Worm (Caenorhabditis elegans) whole organism, late embryonic: ENCODE data around the gene C07E3.8.

Experiments
- C08G9.2 ChIP-seq: sonication (generic microtip); optimal IDR thresholded peaks from 2 replicates; lab custom pipeline; 2016; ENCODE audit warnings: mild to moderate bottlenecking, missing genetic modification characterization, moderate library complexity, missing compliant biosample characterization
- F13H6.1 ChIP-seq: sonication (generic microtip); optimal IDR thresholded peaks from 2 replicates; lab custom pipeline; 2016; ENCODE audit warnings: missing genetic modification characterization, missing compliant biosample characterization
- K02D7.2 ChIP-seq: sonication (generic microtip); optimal IDR thresholded peaks from 2 replicates; lab custom pipeline; 2017; ENCODE audit warnings: mild to moderate bottlenecking, missing genetic modification characterization, missing compliant biosample characterization
- ahr-1 ChIP-seq: sonication (generic microtip); optimal IDR thresholded peaks from 2 replicates; lab custom pipeline; 2016; ENCODE audit warnings: missing genetic modification characterization, missing compliant biosample characterization
- ama-1 ChIP-seq: fragments of 150-350 bp; optimal IDR thresholded peaks from 2 replicates; lab custom pipeline; 2014
- ceh-14 ChIP-seq: sonication (generic microtip); optimal IDR thresholded peaks from 2 replicates; lab custom pipeline; 2016; ENCODE audit warnings: missing genotype, missing genetic modification characterization, missing compliant biosample characterization
- ceh-18 ChIP-seq: sonication (generic microtip); optimal IDR thresholded peaks from 2 replicates; lab custom pipeline; 2016; ENCODE audit warnings: missing genetic modification characterization, missing compliant biosample characterization
- ceh-24 ChIP-seq: sonication (generic microtip); optimal IDR thresholded peaks from 2 replicates; lab custom pipeline; 2016; ENCODE audit warnings: mild to moderate bottlenecking, missing genetic modification characterization, missing compliant biosample characterization
- ceh-34 ChIP-seq: sonication (generic microtip); optimal IDR thresholded peaks from 2 replicates; lab custom pipeline; 2016; ENCODE audit warnings: mild to moderate bottlenecking, missing genetic modification characterization, missing compliant biosample characterization
- ceh-9 ChIP-seq: sonication (generic microtip); optimal IDR thresholded peaks from 2 replicates; lab custom pipeline; 2016; ENCODE audit warnings: mild to moderate bottlenecking, missing genetic modification characterization, inconsistent platforms, missing compliant biosample characterization
- dve-1 ChIP-seq: sonication (generic microtip); optimal IDR thresholded peaks from 2 replicates; lab custom pipeline; 2017; ENCODE audit warnings: antibody characterized with exemption, mild to moderate bottlenecking, missing genetic modification characterization, missing compliant biosample characterization
- elt-2 ChIP-seq: sonication (generic microtip); optimal IDR thresholded peaks from 2 replicates; lab custom pipeline; 2016; ENCODE audit warnings: missing genetic modification reagents, missing genetic modification characterization, missing compliant biosample characterization
- elt-4 ChIP-seq: sonication (generic microtip); optimal IDR thresholded peaks from 2 replicates; lab custom pipeline; 2016; ENCODE audit warnings: missing genetic modification characterization, missing compliant biosample characterization
- eyg-1 ChIP-seq: sonication (generic microtip); optimal IDR thresholded peaks from 2 replicates; lab custom pipeline; 2016; ENCODE audit warnings: missing genotype, missing genetic modification characterization, missing compliant biosample characterization
- fkh-6 ChIP-seq: sonication (generic microtip); optimal IDR thresholded peaks from 2 replicates; lab custom pipeline; 2016; ENCODE audit warnings: missing genetic modification characterization, missing compliant biosample characterization
- gmeb-2 ChIP-seq: sonication (generic microtip); optimal IDR thresholded peaks from 2 replicates; lab custom pipeline; 2016; ENCODE audit warnings: missing genetic modification characterization, inconsistent platforms, missing compliant biosample characterization
- hlh-30 ChIP-seq: sonication (generic microtip); optimal IDR thresholded peaks from 2 replicates; lab custom pipeline; 2017; ENCODE audit warnings: antibody characterized with exemption, missing genetic modification characterization, missing compliant biosample characterization; ENCODE audit not compliant: insufficient read depth
- hlh-6 ChIP-seq: sonication (generic microtip); optimal IDR thresholded peaks from 2 replicates; lab custom pipeline; 2016; ENCODE audit warnings: missing genotype, missing genetic modification characterization, missing compliant biosample characterization
- hlh-8 ChIP-seq: sonication (generic microtip); optimal IDR thresholded peaks from 2 replicates; lab custom pipeline; 2016; ENCODE audit warnings: missing genotype, missing genetic modification characterization, missing compliant biosample characterization
- lim-6 ChIP-seq: sonication (generic microtip); optimal IDR thresholded peaks from 2 replicates; lab custom pipeline; 2016; ENCODE audit warnings: missing genetic modification characterization, missing compliant biosample characterization
- madf-2 ChIP-seq: sonication (generic microtip); optimal IDR thresholded peaks from 2 replicates; lab custom pipeline; 2017; ENCODE audit warnings: missing genetic modification characterization, missing compliant biosample characterization
- mec-3 ChIP-seq: sonication (generic microtip); optimal IDR thresholded peaks from 2 replicates; lab custom pipeline; 2016; ENCODE audit warnings: borderline replicate concordance, missing genetic modification characterization, missing compliant biosample characterization
- nhr-11 ChIP-seq: fragments of 150-350 bp; optimal IDR thresholded peaks from 2 replicates; lab custom pipeline; 2014; ENCODE audit warnings: missing biosample characterization, missing genetic modification characterization
- npax-4 ChIP-seq: sonication (generic microtip); optimal IDR thresholded peaks from 2 replicates; lab custom pipeline; 2016; ENCODE audit warnings: missing genetic modification characterization, missing compliant biosample characterization
- pag-3 ChIP-seq: sonication (generic microtip); optimal IDR thresholded peaks from 2 replicates; lab custom pipeline; 2016; ENCODE audit warnings: missing compliant biosample characterization, missing genetic modification characterization, borderline replicate concordance
- pat-9 ChIP-seq: fragments of 200-800 bp; sonication (Bioruptor generic); optimal IDR thresholded peaks from 2 replicates; lab custom pipeline; 2018; ENCODE audit warnings: mild to moderate bottlenecking, missing genetic modification characterization, moderate library complexity, missing compliant biosample characterization
- pha-4 ChIP-seq: fragments of 150-350 bp; optimal IDR thresholded peaks from 2 replicates; lab custom pipeline; 2018; ENCODE audit warnings: missing biosample characterization, missing genetic modification reagents, missing genetic modification characterization
- pros-1 ChIP-seq: fragments of 150-350 bp; optimal IDR thresholded peaks from 2 replicates; lab custom pipeline; 2014; ENCODE audit warnings: missing biosample characterization, missing genetic modification reagents, missing genetic modification characterization
- sox-4 ChIP-seq: sonication (generic microtip); optimal IDR thresholded peaks from 2 replicates; lab custom pipeline; 2017; ENCODE audit warnings: mild to moderate bottlenecking, missing genetic modification characterization, inconsistent platforms, missing compliant biosample characterization
- tbx-2 ChIP-seq: sonication (generic microtip); optimal IDR thresholded peaks from 2 replicates; lab custom pipeline; 2016; ENCODE audit warnings: missing genetic modification characterization, missing compliant biosample characterization
- unc-55 ChIP-seq: sonication (generic microtip); optimal IDR thresholded peaks from 2 replicates; lab custom pipeline; 2017; ENCODE audit warnings: missing biosample characterization, missing genetic modification reagents, missing genetic modification characterization
- zip-5 ChIP-seq: sonication (generic microtip); optimal IDR thresholded peaks from 2 replicates; lab custom pipeline; 2016; ENCODE audit warnings: missing genetic modification characterization, missing compliant biosample characterization
- ztf-16 ChIP-seq: sonication (generic microtip); optimal IDR thresholded peaks from 2 replicates; lab custom pipeline; 2017; ENCODE audit warnings: missing genetic modification characterization, missing compliant biosample characterization

Gene C07E3.8

DNA sequence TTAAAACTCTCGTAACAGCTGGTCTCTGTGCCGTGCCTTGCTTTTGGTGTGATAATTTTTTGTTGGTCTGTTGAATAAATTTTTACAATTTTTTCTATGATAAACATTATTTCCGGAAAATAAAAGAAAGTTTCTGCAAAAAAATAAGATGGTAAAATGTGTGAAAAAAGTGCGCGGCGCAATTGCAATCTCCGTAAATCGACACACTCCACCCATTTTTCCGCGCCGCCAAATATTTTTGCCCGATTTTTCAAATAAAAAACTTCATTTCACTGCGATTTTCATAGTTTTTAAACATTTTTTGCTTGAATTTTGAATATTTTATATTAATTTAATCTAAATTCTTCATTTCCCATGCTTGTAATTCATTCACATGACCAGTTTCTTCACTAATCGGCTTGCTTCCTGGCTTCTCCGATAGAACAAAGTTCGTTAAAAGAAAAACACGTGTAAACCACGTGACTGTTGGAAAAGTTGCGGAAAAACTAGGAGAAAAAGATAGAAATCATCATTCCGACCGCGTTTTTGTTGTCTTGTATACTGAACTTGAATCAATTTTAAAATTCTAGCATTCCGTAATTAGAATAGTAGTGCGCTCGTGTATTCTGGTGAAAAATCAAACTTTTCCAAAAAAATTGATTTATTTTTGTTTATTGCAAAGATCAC is 36.1 kb downstream of the C07E3.8 start (continued):
- TF ChIP-seq npax-4, result no peak
- peak; percentile 16 for TF ChIP-seq dve-1 (tag; lab: Kevin White, UChicago)
- peak; percentile 50 for TF ChIP-seq sox-4 (tag; lab: Kevin White, UChicago)
- peak; percentile 46 for TF ChIP-seq ahr-1 (tag; lab: Kevin White, UChicago)
- TF ChIP-seq eyg-1 (tag; lab: Kevin White, UChicago), result peak; percentile 12
- no peak for TF ChIP-seq hlh-6 (tag; lab: Kevin White, UChicago)
- no peak for TF ChIP-seq pha-4 (tag; lab: Kevin White, UChicago)
- TF ChIP-seq elt-4 (tag; lab: Kevin White, UChicago), result no peak
- peak; percentile 16 for TF ChIP-seq ceh-18 (tag; lab: Kevin White, UChicago)
- no peak for TF ChIP-seq nhr-11 (tag; lab: Kevin White, UChicago)
- TF ChIP-seq ceh-9 (tag; lab: Kevin White, UChicago), result no peak
- no peak for TF ChIP-seq pag-3
- TF ChIP-seq fkh-6 (tag; lab: Kevin White, UChicago), result peak; percentile 0
- peak; percentile 36 for TF ChIP-seq C08G9.2 (tag; lab: Kevin White, UChicago)
- TF ChIP-seq K02D7.2, result peak; percentile 1
- peak; percentile 10 for TF ChIP-seq pros-1 (tag; lab: Kevin White, UChicago)
- peak; percentile 67 for TF ChIP-seq gmeb-2 (tag; lab: Kevin White, UChicago)
- TF ChIP-seq zip-5 (tag; lab: Kevin White, UChicago), result peak; percentile 40

DNA sequence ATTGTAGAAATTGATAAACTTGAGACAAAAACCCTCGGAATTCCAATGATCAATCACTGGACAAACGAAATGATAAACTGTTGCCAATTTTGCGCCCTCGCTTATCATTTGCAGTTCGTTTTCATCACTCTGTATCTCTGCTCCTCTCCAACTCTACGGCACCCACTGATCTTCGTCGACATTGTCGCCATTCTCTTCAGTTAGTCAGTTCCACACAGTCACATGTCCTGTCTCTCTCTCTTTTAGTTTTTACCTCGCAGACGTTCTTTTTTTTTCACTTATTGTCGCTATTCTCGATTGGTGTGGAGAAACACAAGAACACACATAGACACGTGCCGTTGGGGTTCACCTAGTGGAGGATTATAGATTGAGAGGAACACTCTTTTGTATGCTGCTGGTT is 37.0 kb downstream of the C07E3.8 start:
- TF ChIP-seq elt-2 (tag; lab: Kevin White, UChicago) (peak; percentile 37), sox-4 (tag; lab: Kevin White, UChicago) (no peak), hlh-30 (peak; percentile 52)

DNA sequence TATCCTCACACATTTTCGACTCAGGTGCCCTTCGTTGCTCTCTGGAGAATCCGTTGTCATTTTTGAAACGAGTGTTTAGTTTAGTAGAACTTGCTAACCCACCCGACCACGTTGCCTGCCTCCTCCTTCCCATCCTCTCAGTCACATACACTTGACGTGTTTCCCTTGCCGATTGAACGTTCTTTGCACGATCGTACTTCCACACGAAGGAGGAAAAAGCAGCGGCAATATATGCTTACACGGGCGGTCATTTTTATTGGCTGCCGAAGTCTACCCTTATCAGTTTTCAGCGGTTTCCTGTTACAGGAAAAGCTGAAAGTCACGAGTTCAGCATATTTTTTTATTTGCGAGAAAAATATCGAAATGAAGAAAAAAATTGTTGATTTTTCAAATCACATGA is 37.7 kb downstream of the C07E3.8 start:
- TF ChIP-seq hlh-6 (tag; lab: Kevin White, UChicago), result no peak
- TF ChIP-seq mec-3 (tag; lab: Kevin White, UChicago), result no peak
- TF ChIP-seq tbx-2 (tag; lab: Kevin White, UChicago), result peak; percentile 9

DNA sequence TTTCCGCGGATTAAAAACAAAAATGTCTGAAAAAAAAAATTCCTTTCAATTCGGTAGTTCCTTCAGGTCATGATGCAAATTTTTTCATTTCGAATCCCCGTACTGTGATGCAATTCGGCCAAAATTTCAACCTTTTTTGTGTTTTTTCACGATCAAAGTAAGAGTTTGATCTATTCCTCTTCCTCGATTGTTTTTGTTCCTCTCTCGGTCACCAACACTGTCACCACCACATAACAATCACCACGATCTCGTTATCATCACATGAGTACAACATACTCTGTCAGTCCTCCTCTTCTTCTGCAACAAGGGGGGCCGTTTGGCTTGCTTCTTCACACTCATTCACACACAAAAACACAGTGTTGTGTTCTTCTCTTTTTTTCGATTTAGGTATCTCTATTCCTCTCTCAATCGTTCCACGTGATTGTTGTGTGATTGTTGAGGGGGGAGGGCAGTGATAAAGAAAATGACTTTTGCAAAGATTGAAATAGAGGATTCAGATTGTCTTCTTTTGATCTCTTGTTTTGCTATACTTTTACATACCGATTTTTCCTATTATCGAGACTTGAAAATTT is 38.3 kb downstream of the C07E3.8 start:
- peak; percentile 1 for TF ChIP-seq elt-2 (tag; lab: Kevin White, UChicago)
- TF ChIP-seq ceh-34 (tag; lab: Kevin White, UChicago), result no peak
- TF ChIP-seq, all 69 proteins: peak for 1

DNA sequence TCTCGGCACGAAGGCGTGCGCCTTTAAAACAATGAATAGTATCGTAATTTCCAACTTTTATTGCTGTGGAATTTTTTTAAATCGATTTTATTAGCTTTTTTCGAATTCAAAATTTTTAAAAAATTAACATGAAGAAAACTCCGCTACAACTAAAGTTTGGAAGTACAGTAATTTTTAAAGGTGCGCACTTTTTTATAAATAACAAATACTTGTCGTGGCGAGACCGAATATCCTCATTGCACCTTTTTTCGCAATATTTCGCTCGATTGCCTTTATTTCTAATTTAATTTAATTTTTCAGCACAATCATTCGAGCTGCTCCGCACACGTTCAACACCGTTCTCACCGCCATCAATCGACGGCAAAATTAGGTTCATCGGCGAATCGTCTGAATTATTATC is 38.8 kb downstream of the C07E3.8 start, which contains the start of the genes T09F3.2 and T09F3.7:
Gene T09F3.2 (plus strand): TSS at position 301 of the 400 bp plus-strand sequence.
Gene T09F3.7 (plus strand): TSS at position 315 of the 400 bp plus-strand sequence.
- no peak for TF ChIP-seq lim-6 (tag; lab: Kevin White, UChicago)
- no peak for TF ChIP-seq C08G9.2 (tag; lab: Kevin White, UChicago)
- no peak for TF ChIP-seq pat-9 (tag; lab: Kevin White, UChicago)
- TF ChIP-seq unc-55 (GFP tag; lab: Kevin White, UChicago), result no peak
- TF ChIP-seq fkh-6 (tag; lab: Kevin White, UChicago), result no peak
- no peak for TF ChIP-seq hlh-8 (tag; lab: Kevin White, UChicago)
- TF ChIP-seq F13H6.1 (tag; lab: Kevin White, UChicago), result no peak
- no peak for TF ChIP-seq madf-2
- TF ChIP-seq pag-3, result no peak
- no peak for TF ChIP-seq ztf-16 (tag; lab: Kevin White, UChicago)
- no peak for TF ChIP-seq ceh-24
- no peak for TF ChIP-seq ceh-14
- TF ChIP-seq ama-1 (lab: Kevin White, UChicago), result no peak
- TF ChIP-seq ceh-9 (tag; lab: Kevin White, UChicago), result no peak
